Fruit fly (Drosophila melanogaster): ENCODE results near the gene yellow-h.

Gene yellow-h

DNA sequence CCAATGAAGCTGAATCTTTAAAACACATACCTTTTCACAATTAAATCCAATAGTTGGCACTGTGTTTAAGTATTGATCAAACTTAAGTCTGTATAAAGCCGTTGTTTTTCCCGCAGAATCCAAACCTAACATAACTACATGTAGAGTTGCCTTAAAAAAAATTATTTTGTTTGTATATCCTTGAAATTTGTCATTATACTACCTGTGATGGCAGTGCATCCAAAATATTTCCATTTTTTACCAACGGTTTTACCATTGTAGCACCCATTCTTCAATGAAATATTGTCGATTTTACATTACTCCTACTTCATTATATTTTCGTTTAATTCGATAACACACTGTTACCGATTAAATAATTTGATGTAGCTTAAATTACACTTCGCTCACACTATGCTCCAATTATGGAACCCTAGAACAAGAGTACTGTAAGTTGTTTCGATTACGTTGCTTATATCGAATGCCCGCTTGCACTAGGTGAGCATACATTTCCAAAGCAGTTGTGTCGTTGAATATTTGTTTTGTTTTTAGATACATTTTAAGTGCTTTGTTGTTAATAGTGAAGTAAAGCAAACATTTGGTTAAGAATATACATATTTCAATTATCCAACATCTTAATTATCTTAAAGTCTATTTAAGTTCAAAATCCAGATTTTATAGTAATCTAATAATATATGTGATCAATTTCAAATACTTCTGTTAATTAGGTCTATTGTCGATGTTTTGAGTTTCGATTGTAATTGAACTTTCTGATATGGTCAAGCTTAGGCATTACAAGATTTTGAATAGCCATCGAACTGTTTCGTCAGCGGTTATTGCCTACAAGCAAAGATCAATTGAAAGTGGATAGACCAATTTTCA, 48.4 kb upstream of the yellow-h start, which contains the start of gene Arl4 (continued):
- TF ChIP-seq CG3995 (GFP tag; optimal IDR thresholded peaks at IDR 0.05), result peak; percentile 43
- TF ChIP-seq Vsx1 (GFP tag; optimal IDR thresholded peaks at IDR 0.05), result no peak
- TF ChIP-seq Dfd (GFP tag; optimal IDR thresholded peaks at IDR 0.05), result peak in 1 of 2 experiments; percentile 80
- no peak for TF ChIP-seq D19A (tag; optimal IDR thresholded peaks at IDR 0.05)
- TF ChIP-seq gcm (GFP tag; optimal IDR thresholded peaks at IDR 0.05), result no peak
- TF ChIP-seq hkb (optimal IDR thresholded peaks at IDR 0.05), result no peak
- TF ChIP-seq hkb (GFP tag; IDR thresholded peaks at IDR 0.05), result no peak
- TF ChIP-seq CG9797 (GFP tag; optimal IDR thresholded peaks at IDR 0.05), result no peak
- no peak for TF ChIP-seq CG18764 (GFP tag; optimal IDR thresholded peaks at IDR 0.05)
- TF ChIP-seq dpn (GFP tag; optimal IDR thresholded peaks at IDR 0.05), result peak; percentile 8 to 11
- TF ChIP-seq Hsf (GFP tag; optimal IDR thresholded peaks at IDR 0.05), result no peak
- TF ChIP-seq lmd (GFP tag; IDR thresholded peaks at IDR 0.05), result no peak
- TF ChIP-seq CG2678 (tag; optimal IDR thresholded peaks at IDR 0.05), result no peak
- TF ChIP-seq CG32532 (GFP tag; IDR thresholded peaks at IDR 0.05), result no peak
- TF ChIP-seq gsb (GFP tag; IDR thresholded peaks at IDR 0.05), result no peak
- TF ChIP-seq Pdp1 (GFP tag; optimal IDR thresholded peaks at IDR 0.05), result peak; percentile 19 to 70
- TF ChIP-seq CG12769 (tag; optimal IDR thresholded peaks at IDR 0.05), result peak; percentile 33
- TF ChIP-seq CG11723 (GFP tag; optimal IDR thresholded peaks at IDR 0.05), result peak; percentile 98
- no peak for TF ChIP-seq CG3726 (GFP tag; IDR thresholded peaks at IDR 0.05)
- no peak for TF ChIP-seq CG9932 (GFP tag; IDR thresholded peaks at IDR 0.05)
- TF ChIP-seq CG4820 (GFP tag; optimal IDR thresholded peaks at IDR 0.05), result no peak
- no peak for TF ChIP-seq psq (GFP tag; optimal IDR thresholded peaks at IDR 0.05)
- peak in 1 of 2 experiments; percentile 15 for TF ChIP-seq Hr78 (GFP tag; optimal IDR thresholded peaks at IDR 0.05)
- TF ChIP-seq scrt (GFP tag; optimal IDR thresholded peaks at IDR 0.05), result no peak
- TF ChIP-seq lola (GFP tag; optimal IDR thresholded peaks at IDR 0.05), result peak in 1 of 3 experiments; percentile 89
- no peak for TF ChIP-seq CG10565 (GFP tag; optimal IDR thresholded peaks at IDR 0.05)
- peak; percentile 86 for TF ChIP-seq CG4617 (GFP tag; optimal IDR thresholded peaks at IDR 0.05; ENCODE audit: borderline replicate concordance)
- no peak for TF ChIP-seq sug (tag; optimal IDR thresholded peaks at IDR 0.05)
- no peak for TF ChIP-seq CG10274 (GFP tag; optimal IDR thresholded peaks at IDR 0.05)
- TF ChIP-seq schlank (tag; optimal IDR thresholded peaks at IDR 0.05), result no peak
- no peak for TF ChIP-seq CG2202 (tag; optimal IDR thresholded peaks at IDR 0.05)
- TF ChIP-seq CG10321 (GFP tag; IDR thresholded peaks at IDR 0.05), result no peak
- no peak for TF ChIP-seq ara (GFP tag; IDR thresholded peaks at IDR 0.05)
- peak; percentile 26 for TF ChIP-seq mam (GFP tag; optimal IDR thresholded peaks at IDR 0.05)
- TF ChIP-seq dmrt11E (tag; optimal IDR thresholded peaks at IDR 0.05), result peak; percentile 36
- no peak for TF ChIP-seq CG2129 (GFP tag; IDR thresholded peaks at IDR 0.05; ENCODE audit: partially characterized antibody)
- TF ChIP-seq NK7.1 (GFP tag; optimal IDR thresholded peaks at IDR 0.05), result no peak
- no peak for TF ChIP-seq CG4424 (GFP tag; optimal IDR thresholded peaks at IDR 0.05)
- TF ChIP-seq ash1 (GFP tag; optimal IDR thresholded peaks at IDR 0.05), result no peak
- no peak for TF ChIP-seq Dp (GFP tag; optimal IDR thresholded peaks at IDR 0.05)
- TF ChIP-seq Myb (GFP tag; optimal IDR thresholded peaks at IDR 0.05), result peak; percentile 41
- peak; percentile 60; the same call in 1 of the 3 replicates for TF ChIP-seq CG17361 (GFP tag; IDR thresholded peaks at IDR 0.05)
- 0 out of 2 replicates have a peak, but pooled peaks have one; percentile 6 for TF ChIP-seq onecut (GFP tag; IDR thresholded peaks at IDR 0.05)
- no peak for TF ChIP-seq sens-2 (GFP tag; IDR thresholded peaks at IDR 0.05)
- no peak for TF ChIP-seq Gsc (GFP tag; IDR thresholded peaks at IDR 0.05)
- TF ChIP-seq tgo (GFP tag; IDR thresholded peaks at IDR 0.05), result no peak
- no peak for TF ChIP-seq Bdp1 (GFP tag; optimal IDR thresholded peaks at IDR 0.05)
- no peak for TF ChIP-seq lbe (GFP tag; optimal IDR thresholded peaks at IDR 0.05)
- no peak for TF ChIP-seq Aef1 (GFP tag; IDR thresholded peaks at IDR 0.05)

All from whole organism, embryonic.